Fruit fly (Drosophila melanogaster) whole organism, embryonic: ENCODE results near the gene CycG.

Source experiments
- C15 ChIP-seq: fragments of 200-800 bp; sonication (Bioruptor generic); IDR thresholded peaks from 3 replicates; pipeline ENCODE4 v1.3.6; 2022; ENCODE audit warnings: missing biosample characterization, missing genetic modification characterization
- CG1024 ChIP-seq: fragments of 200-800 bp; sonication (Bioruptor generic); IDR thresholded peaks from 2 replicates; pipeline ENCODE4 v1.3.6; 2022; ENCODE audit warnings: missing biosample characterization, missing genetic modification characterization
- CG10321 ChIP-seq: fragments of 200-800 bp; sonication (Bioruptor generic); IDR thresholded peaks from 2 replicates; pipeline ENCODE4 v1.3.6; 2022; ENCODE audit warnings: missing biosample characterization, missing genetic modification characterization
- CG10979 ChIP-seq: fragments of 200-800 bp; sonication (Bioruptor generic); optimal IDR thresholded peaks from 2 replicates; lab custom pipeline; 2018; ENCODE audit warnings: missing biosample characterization, mild to moderate bottlenecking, missing genetic modification characterization, moderate library complexity
- CG12299 ChIP-seq: fragments of 200-800 bp; sonication (Bioruptor generic); optimal IDR thresholded peaks from 2 replicates; lab custom pipeline; 2018; ENCODE audit warnings: missing biosample characterization, mild to moderate bottlenecking, missing genetic modification characterization
- CG12659 ChIP-seq: fragments of 200-800 bp; sonication (Bioruptor generic); optimal IDR thresholded peaks from 3 replicates; lab custom pipeline; 2017; ENCODE audit warnings: mild to moderate bottlenecking, missing biosample characterization, missing genetic modification reagents, missing genetic modification characterization
- CG14710 ChIP-seq: fragments of 200-800 bp; sonication (Bioruptor generic); optimal IDR thresholded peaks from 3 replicates; lab custom pipeline; 2019; ENCODE audit warnings: missing biosample characterization, mild to moderate bottlenecking, missing genetic modification characterization, moderate library complexity
- CG15696 ChIP-seq: fragments of 200-800 bp; sonication (Bioruptor generic); optimal IDR thresholded peaks from 2 replicates; lab custom pipeline; 2019; ENCODE audit warnings: missing biosample characterization, mild to moderate bottlenecking, missing genetic modification characterization, moderate library complexity
- CG17802 ChIP-seq: fragments of 200-800 bp; sonication (Bioruptor generic); optimal IDR thresholded peaks from 2 replicates; lab custom pipeline; 2018; ENCODE audit warnings: missing biosample characterization, mild to moderate bottlenecking, missing genetic modification characterization, moderate library complexity
- CG18764 ChIP-seq: fragments of 200-800 bp; sonication (Bioruptor generic); optimal IDR thresholded peaks from 3 replicates; lab custom pipeline; 2016; ENCODE audit warnings: missing biosample characterization, missing genetic modification characterization
- CG30403 ChIP-seq: fragments of 200-800 bp; sonication (Bioruptor generic); optimal IDR thresholded peaks from 3 replicates; lab custom pipeline; 2016; ENCODE audit warnings: missing biosample characterization, missing genetic modification characterization
- CG30431 ChIP-seq: fragments of 200-800 bp; sonication (Bioruptor generic); optimal IDR thresholded peaks from 2 replicates; lab custom pipeline; 2017; ENCODE audit warnings: missing biosample characterization, missing genetic modification characterization
- CG31224 ChIP-seq: fragments of 200-800 bp; sonication (Bioruptor generic); IDR thresholded peaks from 2 replicates; pipeline ENCODE4 v1.3.6; 2022; ENCODE audit warnings: missing biosample characterization, missing genetic modification characterization
- CG33213 ChIP-seq: fragments of 200-800 bp; sonication (Bioruptor generic); optimal IDR thresholded peaks from 3 replicates; lab custom pipeline; 2016; ENCODE audit warnings: missing biosample characterization, missing genetic modification characterization
- CG4854 ChIP-seq: fragments of 200-800 bp; sonication (Bioruptor generic); optimal IDR thresholded peaks from 2 replicates; lab custom pipeline; 2016; ENCODE audit warnings: missing biosample characterization, missing genetic modification characterization, inconsistent platforms
- CG6175 ChIP-seq: fragments of 200-800 bp; sonication (Bioruptor generic); IDR thresholded peaks from 3 replicates; pipeline ENCODE4 v1.3.6; 2022; ENCODE audit warnings: missing biosample characterization, missing genetic modification characterization
- CG7372 ChIP-seq: fragments of 200-800 bp; sonication (Bioruptor generic); IDR thresholded peaks from 2 replicates; pipeline ENCODE4 v1.3.6; 2022; ENCODE audit warnings: missing biosample characterization, missing genetic modification characterization
- CG7786 ChIP-seq: fragments of 200-800 bp; sonication (Bioruptor generic); optimal IDR thresholded peaks from 2 replicates; lab custom pipeline; 2016; ENCODE audit warnings: missing biosample characterization, missing genetic modification characterization
- CG7928 ChIP-seq: fragments of 200-800 bp; sonication (Bioruptor generic); optimal IDR thresholded peaks from 2 replicates; lab custom pipeline; 2017; ENCODE audit warnings: missing biosample characterization, mild to moderate bottlenecking, missing genetic modification characterization
- CG7963 ChIP-seq: fragments of 200-800 bp; sonication (Bioruptor generic); IDR thresholded peaks from 3 replicates; pipeline ENCODE4 v1.3.6; 2022; ENCODE audit warnings: missing biosample characterization, missing genetic modification characterization; ENCODE audit not compliant: partially characterized antibody
- CG9876 ChIP-seq: fragments of 200-800 bp; sonication (Bioruptor generic); optimal IDR thresholded peaks from 2 replicates; lab custom pipeline; 2016; ENCODE audit warnings: missing biosample characterization, missing genetic modification characterization
- CG9932 ChIP-seq: fragments of 200-800 bp; sonication (Bioruptor generic); IDR thresholded peaks from 2 replicates; pipeline ENCODE4 v1.3.6; 2022; ENCODE audit warnings: missing biosample characterization, missing genetic modification characterization
- Dek ChIP-seq: fragments of 200-800 bp; sonication (Bioruptor generic); optimal IDR thresholded peaks from 3 replicates; lab custom pipeline; 2019; ENCODE audit warnings: missing biosample characterization, mild to moderate bottlenecking, missing genetic modification characterization, moderate library complexity
- Doc3 ChIP-seq: fragments of 200-800 bp; sonication (Bioruptor generic); IDR thresholded peaks from 3 replicates; pipeline ENCODE4 v1.3.6; 2022; ENCODE audit warnings: missing biosample characterization, missing genetic modification characterization; ENCODE audit not compliant: partially characterized antibody
- HmgZ ChIP-seq: fragments of 200-800 bp; sonication (Bioruptor generic); optimal IDR thresholded peaks from 2 replicates; lab custom pipeline; 2018; ENCODE audit warnings: missing biosample characterization, mild to moderate bottlenecking, missing genetic modification characterization
- Hsf ChIP-seq: fragments of 200-800 bp; sonication (Bioruptor generic); optimal IDR thresholded peaks from 3 replicates; lab custom pipeline; 2016; ENCODE audit warnings: missing biosample characterization, missing genetic modification characterization
- Med ChIP-seq: fragments of 200-800 bp; sonication (Bioruptor generic); peaks from one replicate; lab custom pipeline; 2016; ENCODE audit warnings: missing biosample characterization, missing genetic modification characterization, mild to moderate bottlenecking, inconsistent platforms, moderate library complexity
- NFAT ChIP-seq: fragments of 200-800 bp; sonication (Bioruptor generic); IDR thresholded peaks from 2 replicates; pipeline ENCODE4 v1.3.6; 2022; ENCODE audit warnings: missing biosample characterization, missing genetic modification characterization
- Neu2 ChIP-seq: fragments of 200-800 bp; sonication (Bioruptor generic); optimal IDR thresholded peaks from 3 replicates; lab custom pipeline; 2016; ENCODE audit warnings: missing biosample characterization, missing genetic modification characterization, borderline replicate concordance
- Opbp ChIP-seq: fragments of 200-800 bp; sonication (Bioruptor generic); IDR thresholded peaks from 3 replicates; pipeline ENCODE4 v1.3.6; 2022; ENCODE audit warnings: missing biosample characterization, missing genetic modification characterization; ENCODE audit not compliant: partially characterized antibody
- PHDP ChIP-seq: fragments of 200-800 bp; sonication (Bioruptor generic); optimal IDR thresholded peaks from 3 replicates; lab custom pipeline; 2018; ENCODE audit warnings: missing biosample characterization, mild to moderate bottlenecking, missing genetic modification characterization, moderate library complexity
- Six4 ChIP-seq: fragments of 200-800 bp; sonication (Bioruptor generic); optimal IDR thresholded peaks from 2 replicates; lab custom pipeline; 2016; ENCODE audit warnings: missing biosample characterization, missing genetic modification characterization
- Ssrp ChIP-seq: fragments of 200-800 bp; sonication (Bioruptor generic); optimal IDR thresholded peaks from 2 replicates; lab custom pipeline; 2018; ENCODE audit warnings: missing biosample characterization, mild to moderate bottlenecking, missing genetic modification characterization, moderate library complexity
- Usf ChIP-seq: fragments of 200-800 bp; sonication (Bioruptor generic); optimal IDR thresholded peaks from 2 replicates; lab custom pipeline; 2017; ENCODE audit warnings: missing genotype, missing biosample characterization, missing genetic modification characterization
- ac ChIP-seq: fragments of 200-800 bp; sonication (Bioruptor generic); optimal IDR thresholded peaks from 3 replicates; lab custom pipeline; 2017; ENCODE audit warnings: missing biosample characterization, mild to moderate bottlenecking, missing genetic modification characterization
- bab2 ChIP-seq: fragments of 200-800 bp; sonication (Bioruptor generic); optimal IDR thresholded peaks from 2 replicates; lab custom pipeline; 2016; ENCODE audit warnings: missing biosample characterization, missing genetic modification characterization
- cg ChIP-seq: fragments of 200-800 bp; sonication (Bioruptor generic); optimal IDR thresholded peaks from 3 replicates; lab custom pipeline; 2019; ENCODE audit warnings: missing biosample characterization, mild to moderate bottlenecking, missing genetic modification characterization, moderate library complexity
- ci ChIP-seq: fragments of 200-800 bp; sonication (Bioruptor generic); IDR thresholded peaks from 3 replicates; pipeline ENCODE4 v1.3.6; 2022; ENCODE audit warnings: missing biosample characterization, missing genetic modification characterization
- crc ChIP-seq: fragments of 200-800 bp; sonication (Bioruptor generic); optimal IDR thresholded peaks from 2 replicates; lab custom pipeline; 2016; ENCODE audit warnings: missing biosample characterization, missing genetic modification characterization
- dmrt99B ChIP-seq: fragments of 200-800 bp; sonication (Bioruptor generic); optimal IDR thresholded peaks from 2 replicates; lab custom pipeline; 2018; ENCODE audit warnings: missing biosample characterization, mild to moderate bottlenecking, missing genetic modification characterization, moderate library complexity
- fd102C ChIP-seq: fragments of 200-800 bp; sonication (Bioruptor generic); optimal IDR thresholded peaks from 2 replicates; lab custom pipeline; 2018; ENCODE audit warnings: missing biosample characterization, mild to moderate bottlenecking, missing genetic modification characterization, moderate library complexity
- jigr1 ChIP-seq: fragments of 200-800 bp; sonication (Bioruptor generic); IDR thresholded peaks from 3 replicates; pipeline ENCODE4 v1.3.6; 2022; ENCODE audit warnings: missing biosample characterization, missing genetic modification characterization
- nau ChIP-seq: fragments of 200-800 bp; sonication (Bioruptor generic); optimal IDR thresholded peaks from 3 replicates; lab custom pipeline; 2017; ENCODE audit warnings: missing biosample characterization, mild to moderate bottlenecking, missing genetic modification characterization, missing genetic modification reagents
- prd ChIP-seq, 3 experiments: fragments of >200 bp in 2 of 3; fragments of 200-800 bp in 1 of 3; sonication (Bioruptor generic) in 1 of 3; optimal IDR thresholded peaks in 2 of 3; IDR thresholded peaks in 1 of 3; 2 replicates in 2 of 3; 3 replicates in 1 of 3; pipeline versions ENCODE4 v1.3.6 to Lab custom; 2017 to 2022; ENCODE audit warnings: missing biosample characterization in 1 of 3, missing genetic modification characterization in 1 of 3
- ro ChIP-seq: fragments of 200-800 bp; sonication (Bioruptor generic); IDR thresholded peaks from 2 replicates; pipeline ENCODE4 v1.3.6; 2022; ENCODE audit warnings: missing biosample characterization, missing genetic modification characterization
- sc ChIP-seq, 3 experiments: fragments of >200 bp in 2 of 3; fragments of 200-800 bp in 1 of 3; sonication (Bioruptor generic) in 1 of 3; optimal IDR thresholded peaks; 2 replicates in 2 of 3; 3 replicates in 1 of 3; lab custom pipeline; 2017; ENCODE audit warnings: mild to moderate bottlenecking in 1 of 3, missing biosample characterization in 1 of 3, missing genetic modification characterization in 1 of 3, missing genetic modification reagents in 1 of 3
- sd ChIP-seq: fragments of 200-800 bp; sonication (Bioruptor generic); optimal IDR thresholded peaks from 3 replicates; lab custom pipeline; 2018; ENCODE audit warnings: missing biosample characterization, mild to moderate bottlenecking, missing genetic modification characterization, moderate library complexity
- tll ChIP-seq, 2 experiments: fragments of 200-800 bp in 1 of 2; fragments of >200 bp in 1 of 2; sonication (Bioruptor generic) in 1 of 2; optimal IDR thresholded peaks; 2 replicates each; lab custom pipeline; 2017 to 2019; ENCODE audit warnings: missing biosample characterization in 2 of 2, missing genetic modification characterization in 2 of 2, mild to moderate bottlenecking in 1 of 2, moderate library complexity in 1 of 2
- ttk ChIP-seq: fragments of 200-800 bp; sonication (Bioruptor generic); IDR thresholded peaks from 2 replicates; pipeline ENCODE4 v2.1.2; 2022; ENCODE audit warnings: missing biosample characterization, missing genetic modification characterization

The CycG gene

dm6 chr3R:31616001-31616400 is 3.5 kb upstream of the CycG start, which contains the start of the genes Mnat9 and CG1792 (continued):
- TF ChIP-seq Med (GFP tag; lab: Kevin White, UChicago) (peak; percentile 100), Ssrp (tag; lab: Kevin White, UChicago) (peak; percentile 99), Usf (GFP tag; lab: Kevin White, UChicago) (peak; percentile 93), ro (GFP tag; lab: Robert Waterston, UW) (peak; percentile 98), CG12299 (tag; lab: Kevin White, UChicago) (peak; percentile 95), CG4854 (peak; percentile 98), Six4 (GFP tag; lab: Kevin White, UChicago) (peak; percentile 98), jigr1 (GFP tag; lab: Robert Waterston, UW) (peak; percentile 94), CG6175 (GFP tag; lab: Robert Waterston, UW) (peak; percentile 98), prd (optimal IDR thresholded peaks at IDR 0.05; lab: Kevin White, UChicago) (no peak), prd (GFP tag; IDR thresholded peaks at IDR 0.05; lab: Robert Waterston, UW) (peak; percentile 99), cg (GFP tag; lab: Kevin White, UChicago) (peak; percentile 8), Dek (tag; lab: Kevin White, UChicago) (peak; percentile 98), CG12659 (peak; percentile 99), CG17802 (tag; lab: Kevin White, UChicago) (peak; percentile 94), PHDP (peak; percentile 98), sc (optimal IDR thresholded peaks at IDR 0.05; lab: Kevin White, UChicago) (no peak), sc (GFP tag; optimal IDR thresholded peaks at IDR 0.05; lab: Kevin White, UChicago) (peak; percentile 95), CG9932 (GFP tag; lab: Robert Waterston, UW) (peak; percentile 99), ci (peak; percentile 100), ttk (GFP tag; lab: Robert Waterston, UW) (peak; percentile 99), CG30403 (GFP tag; lab: Kevin White, UChicago) (peak; percentile 99), crc (GFP tag; lab: Kevin White, UChicago) (peak; percentile 97), bab2 (GFP tag; lab: Kevin White, UChicago) (peak; percentile 99), dmrt99B (tag; lab: Kevin White, UChicago) (peak; percentile 98), Neu2 (GFP tag; lab: Kevin White, UChicago) (peak; percentile 90), C15 (GFP tag; lab: Robert Waterston, UW) (peak; percentile 98), CG7372 (GFP tag; lab: Robert Waterston, UW) (peak; percentile 98), CG30431 (GFP tag; lab: Kevin White, UChicago) (peak; percentile 98), Opbp (GFP tag; lab: Robert Waterston, UW) (peak; percentile 47; the same call in 1 of the 3 replicates), CG33213 (GFP tag; lab: Kevin White, UChicago) (peak; percentile 99), Doc3 (GFP tag; lab: Robert Waterston, UW) (no peak), ac (GFP tag; lab: Kevin White, UChicago) (peak; percentile 78), CG7786 (GFP tag; lab: Kevin White, UChicago) (peak; percentile 99), CG7963 (no peak), fd102C (GFP tag; lab: Kevin White, UChicago) (peak; percentile 70), Hsf (peak; percentile 99), tll (GFP tag; optimal IDR thresholded peaks at IDR 0.05; lab: Kevin White, UChicago) (peak in 1 of 2 experiments; percentile 58), HmgZ (peak; percentile 99), CG31224 (GFP tag; lab: Robert Waterston, UW) (peak; percentile 98), CG7928 (GFP tag; lab: Kevin White, UChicago) (peak; percentile 80), CG10321 (GFP tag; lab: Robert Waterston, UW) (peak; percentile 89), CG15696 (peak; percentile 92), CG18764 (GFP tag; lab: Kevin White, UChicago) (peak; percentile 98), NFAT (GFP tag; lab: Robert Waterston, UW) (peak; percentile 99), CG14710 (tag; lab: Kevin White, UChicago) (peak; percentile 97), nau (GFP tag; lab: Kevin White, UChicago) (peak; percentile 97), CG9876 (GFP tag; lab: Kevin White, UChicago) (peak; percentile 98), sd (tag; lab: Kevin White, UChicago) (peak; percentile 92), CG1024 (GFP tag; lab: Robert Waterston, UW) (peak; percentile 98), CG10979 (tag; lab: Kevin White, UChicago) (peak; percentile 97)
